Worm (Caenorhabditis elegans): Measurements from ENCODE around the gene twk-7.

DNA sequence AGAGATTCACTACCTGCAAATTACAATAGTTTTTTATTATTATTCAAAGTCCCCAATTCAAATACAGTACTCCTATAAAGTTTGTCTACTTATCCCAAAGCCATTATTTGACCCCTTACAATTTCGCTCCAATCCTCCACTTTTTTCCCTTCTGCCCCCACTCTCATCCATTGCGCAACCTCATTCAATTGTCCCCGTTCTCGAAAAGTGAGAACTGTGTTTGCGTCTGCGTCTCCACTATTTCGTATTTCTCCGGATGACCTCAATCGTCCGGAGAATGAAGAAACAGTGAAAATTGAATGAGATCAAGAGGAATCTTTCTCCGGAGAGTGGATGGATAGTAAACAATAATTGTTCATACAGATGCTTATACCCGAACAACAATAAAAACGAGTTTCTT lies 46.8 kb downstream of the twk-7 start:
- no peak for TF ChIP-seq nhr-77 (tag; optimal IDR thresholded peaks at IDR 0.05)
- no peak for TF ChIP-seq hif-1 (tag; optimal IDR thresholded peaks at IDR 0.05)
- TF ChIP-seq fkh-10 (GFP tag; optimal IDR thresholded peaks at IDR 0.05) = no peak
- TF ChIP-seq unc-62 (GFP tag; optimal IDR thresholded peaks at IDR 0.05 in 1 of 2) = no peak
- TF ChIP-seq unc-62 (tag; optimal IDR thresholded peaks at IDR 0.05) = no peak
- no peak for TF ChIP-seq nhr-237 (tag; optimal IDR thresholded peaks at IDR 0.05)
- TF ChIP-seq nhr-6 (tag; optimal IDR thresholded peaks at IDR 0.05) = no peak
